Worm (Caenorhabditis elegans) whole organism, mixed stage, embryonic: ENCODE results near the gene ugt-30.

Experiments used
- sptf-1 ChIP-seq: sonication (generic microtip); optimal IDR thresholded peaks from 2 replicates; lab custom pipeline; 2017; ENCODE audit warnings: mild to moderate bottlenecking, missing genetic modification characterization, moderate library complexity, missing compliant biosample characterization
- ztf-11 ChIP-seq: fragments of 150-350 bp; optimal IDR thresholded peaks from 2 replicates; lab custom pipeline; 2014; ENCODE audit warnings: missing biosample characterization, missing genetic modification characterization

DNA sequence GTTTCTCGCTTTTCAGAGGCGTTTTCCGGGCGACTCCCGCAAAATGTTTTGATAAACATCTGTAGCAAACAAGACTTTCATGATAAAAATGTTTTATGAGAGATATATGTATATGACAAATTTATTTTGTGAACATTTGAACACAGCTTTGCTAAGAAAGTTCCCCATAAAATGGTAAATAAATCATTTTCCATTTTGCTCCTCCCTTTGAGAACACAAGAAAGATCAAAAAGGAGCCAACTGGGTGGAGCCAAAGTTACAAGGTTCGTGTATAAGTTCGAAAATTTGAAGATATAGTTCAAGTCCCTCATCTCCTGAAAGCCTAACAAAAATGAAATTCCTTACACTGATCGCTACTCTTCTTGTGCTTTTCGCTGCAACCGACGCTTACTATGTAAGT is 34.6 kb downstream of the ugt-30 start, which contains the start of gene C01G10.17:
- TF ChIP-seq sptf-1 (tag; lab: Kevin White, UChicago) (no peak), ztf-11 (no peak)
